Fruit fly (Drosophila melanogaster): ENCODE data around the gene CG4022.

The CG4022 gene

dm6 chr3L:9435831-9436230 is 25.2 kb upstream of the CG4022 start:
- TF ChIP-seq h (optimal IDR thresholded peaks at IDR 0.05): no peak

dm6 chr3L:9435315-9435714 is 24.7 kb upstream of the CG4022 start, which contains the start of gene CG42526:
Gene CG42526 (minus strand): TSS chr3L:9435399.
- TF ChIP-seq Sin3A (optimal IDR thresholded peaks at IDR 0.05): no peak
- TF ChIP-seq ttk (optimal IDR thresholded peaks at IDR 0.05): no peak
- no peak for TF ChIP-seq insv (optimal IDR thresholded peaks at IDR 0.05)
- no peak for TF ChIP-seq psq (optimal IDR thresholded peaks at IDR 0.05)

dm6 chr3L:9432810-9433587 is 22.4 kb upstream of the CG4022 start:
- no peak for TF ChIP-seq Myc (optimal IDR thresholded peaks at IDR 0.05)
- TF ChIP-seq h (optimal IDR thresholded peaks at IDR 0.05): no peak
- no peak for TF ChIP-seq psq (optimal IDR thresholded peaks at IDR 0.05)
- TF ChIP-seq insv (optimal IDR thresholded peaks at IDR 0.05): no peak
- TF ChIP-seq ttk (optimal IDR thresholded peaks at IDR 0.05): no peak
- no peak for TF ChIP-seq Sin3A (optimal IDR thresholded peaks at IDR 0.05)

DNA sequence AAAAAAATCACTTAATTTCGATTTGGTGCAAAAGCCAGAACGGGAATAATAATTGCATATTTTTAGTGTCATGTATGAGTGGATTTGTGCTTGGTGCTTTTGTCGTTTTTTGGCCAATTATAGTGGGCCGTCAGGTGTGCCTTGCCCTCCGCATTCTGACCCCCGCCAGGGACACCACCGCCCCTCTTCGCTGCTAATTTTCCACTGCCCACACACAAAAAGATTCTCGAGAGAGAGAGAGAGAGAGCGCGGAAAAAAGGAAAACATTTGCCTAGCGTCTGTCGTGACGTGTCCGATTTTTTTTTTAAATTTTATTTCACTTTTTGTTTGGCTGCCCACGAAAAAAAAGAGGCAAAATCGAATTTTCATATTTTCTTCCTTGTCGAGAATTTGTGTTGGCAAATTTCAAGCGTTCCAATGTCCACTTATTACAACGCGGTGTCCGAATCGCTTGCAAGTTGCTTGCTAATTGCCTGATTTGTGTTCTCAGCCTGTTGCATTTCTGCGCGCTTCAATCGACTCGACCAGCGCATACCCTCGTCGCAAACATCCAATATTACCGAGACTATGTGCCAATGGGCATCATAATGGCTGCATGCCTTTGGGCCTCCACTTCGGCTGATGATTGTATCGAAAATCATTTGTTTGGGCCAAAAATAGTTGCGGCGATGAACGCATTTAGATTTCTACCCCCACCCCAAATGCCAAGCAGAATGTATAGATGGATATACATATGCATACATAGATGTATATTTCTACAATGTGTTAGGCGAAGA is 21.4 kb upstream of the CG4022 start:
- no peak for TF ChIP-seq ttk (optimal IDR thresholded peaks at IDR 0.05)
- no peak for TF ChIP-seq psq (optimal IDR thresholded peaks at IDR 0.05)
- no peak for TF ChIP-seq h (optimal IDR thresholded peaks at IDR 0.05)
- no peak for TF ChIP-seq insv (optimal IDR thresholded peaks at IDR 0.05)
- TF ChIP-seq Myc (optimal IDR thresholded peaks at IDR 0.05): no peak
- no peak for TF ChIP-seq Sin3A (optimal IDR thresholded peaks at IDR 0.05)

- TF ChIP-seq h (optimal IDR thresholded peaks at IDR 0.05) (no peak), insv (optimal IDR thresholded peaks at IDR 0.05) (no peak), psq (optimal IDR thresholded peaks at IDR 0.05) (no peak), Sin3A (optimal IDR thresholded peaks at IDR 0.05) (no peak), Myc (optimal IDR thresholded peaks at IDR 0.05) (no peak), ttk (optimal IDR thresholded peaks at IDR 0.05) (no peak)
Measured at dm6 chr3L:9430608-9430952, 19.9 kb upstream of the CG4022 start.

dm6 chr3L:9429665-9430607 is 19.3 kb upstream of the CG4022 start, which contains the start of the genes RpS17 and MTF-1:
Gene RpS17 (minus strand): TSS chr3L:9429821.
Gene MTF-1 (plus strand): TSS chr3L:9430312.
- TF ChIP-seq h (optimal IDR thresholded peaks at IDR 0.05): no peak
- no peak for TF ChIP-seq Sin3A (optimal IDR thresholded peaks at IDR 0.05)
- TF ChIP-seq insv (optimal IDR thresholded peaks at IDR 0.05): no peak
- no peak for TF ChIP-seq Myc (optimal IDR thresholded peaks at IDR 0.05)
- no peak for TF ChIP-seq ttk (optimal IDR thresholded peaks at IDR 0.05)
- TF ChIP-seq psq (optimal IDR thresholded peaks at IDR 0.05): no peak

- TF ChIP-seq ttk (optimal IDR thresholded peaks at IDR 0.05): no peak
- TF ChIP-seq insv (optimal IDR thresholded peaks at IDR 0.05): no peak
Measured at dm6 chr3L:9426656-9427294, 16.1 kb upstream of the CG4022 start, which contains the start of the genes Atat and Shc. Gene Atat (minus strand): TSS chr3L:9426758. Gene Shc (plus strand): TSS chr3L:9427010.

DNA sequence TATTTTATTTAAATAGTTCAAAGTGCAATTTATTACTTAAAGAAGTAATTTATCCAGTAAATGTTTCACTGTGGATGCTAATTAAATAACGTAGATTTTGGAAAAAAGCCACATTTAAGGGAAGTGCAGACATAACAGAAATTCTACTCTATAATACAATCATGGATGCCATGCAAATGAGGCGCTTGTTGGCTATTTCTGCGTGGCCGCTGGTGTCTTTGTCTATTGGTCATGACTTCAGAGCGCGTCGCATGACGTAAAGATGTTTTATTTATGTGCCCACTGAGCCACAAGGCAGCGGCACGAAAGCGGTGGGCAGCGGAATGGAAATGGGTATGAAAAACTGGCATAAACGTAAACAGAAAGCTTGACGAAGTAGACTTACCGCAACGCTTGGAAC is 15.2 kb upstream of the CG4022 start:
- no peak for TF ChIP-seq h (optimal IDR thresholded peaks at IDR 0.05)
- TF ChIP-seq Sin3A (optimal IDR thresholded peaks at IDR 0.05): no peak
- TF ChIP-seq Myc (optimal IDR thresholded peaks at IDR 0.05): no peak
- no peak for TF ChIP-seq ttk (optimal IDR thresholded peaks at IDR 0.05)
- TF ChIP-seq psq (optimal IDR thresholded peaks at IDR 0.05): no peak
- no peak for TF ChIP-seq insv (optimal IDR thresholded peaks at IDR 0.05)

DNA sequence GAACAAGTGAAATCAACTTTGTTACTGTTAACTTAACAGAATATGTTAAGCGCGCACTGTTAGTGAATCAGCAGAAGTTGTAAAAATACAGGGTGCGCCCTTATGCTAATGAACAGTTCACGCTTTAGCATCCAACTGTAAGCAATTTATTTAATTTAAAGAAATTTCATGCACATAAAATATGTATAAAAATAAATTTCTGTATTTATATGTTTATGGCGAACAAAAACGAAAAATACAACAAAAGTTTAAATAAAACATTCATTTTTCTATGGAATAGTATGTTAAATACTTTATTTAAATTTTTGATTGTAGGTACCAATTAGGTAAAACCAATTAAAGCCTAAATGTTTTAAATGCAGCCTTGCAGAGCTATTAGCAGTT is 13.9 kb upstream of the CG4022 start:
- TF ChIP-seq psq (optimal IDR thresholded peaks at IDR 0.05) (no peak), h (optimal IDR thresholded peaks at IDR 0.05) (no peak), Myc (optimal IDR thresholded peaks at IDR 0.05) (no peak), Sin3A (optimal IDR thresholded peaks at IDR 0.05) (no peak), insv (optimal IDR thresholded peaks at IDR 0.05) (no peak), ttk (optimal IDR thresholded peaks at IDR 0.05) (no peak)

DNA sequence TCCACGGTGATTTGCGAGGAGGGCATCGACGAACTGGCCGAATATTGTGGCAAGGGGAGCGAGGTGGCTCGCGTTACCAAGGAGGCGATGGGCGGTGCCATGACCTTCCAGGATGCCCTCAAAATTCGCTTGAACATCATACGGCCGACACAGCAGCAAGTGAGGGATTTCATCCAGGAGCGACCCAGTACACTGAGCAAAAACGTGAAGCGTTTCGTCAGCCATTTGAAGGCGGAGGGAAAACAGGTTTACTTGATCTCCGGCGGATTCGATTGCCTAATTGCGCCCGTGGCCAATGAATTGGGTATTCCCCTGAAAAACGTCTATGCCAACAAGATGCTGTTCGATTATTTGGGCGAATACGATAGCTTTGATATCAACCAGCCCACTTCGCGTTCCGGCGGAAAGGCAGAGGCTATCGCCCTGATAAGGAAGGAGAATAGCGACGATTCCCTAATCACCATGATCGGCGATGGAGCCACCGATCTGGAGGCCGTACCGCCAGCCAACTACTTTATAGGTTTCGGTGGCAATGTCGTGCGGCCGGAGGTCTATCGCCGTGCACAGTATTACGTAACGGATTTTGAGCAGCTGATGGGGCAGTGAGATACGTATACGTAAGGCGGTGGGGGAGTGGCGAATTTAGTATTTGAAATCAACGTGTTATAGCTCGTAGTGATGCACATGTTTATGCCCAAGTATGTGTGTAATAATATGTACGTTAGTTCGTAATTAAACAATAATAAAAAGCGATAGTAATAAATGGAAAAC is 13.3 kb upstream of the CG4022 start:
- TF ChIP-seq psq (optimal IDR thresholded peaks at IDR 0.05): no peak
- TF ChIP-seq h (optimal IDR thresholded peaks at IDR 0.05): no peak
- no peak for TF ChIP-seq insv (optimal IDR thresholded peaks at IDR 0.05)
- no peak for TF ChIP-seq Myc (optimal IDR thresholded peaks at IDR 0.05)
- TF ChIP-seq ttk (optimal IDR thresholded peaks at IDR 0.05): no peak

Measured in Kc167 (cell line).